Worm (Caenorhabditis elegans): Measurements from ENCODE around the gene srb-3.

DNA sequence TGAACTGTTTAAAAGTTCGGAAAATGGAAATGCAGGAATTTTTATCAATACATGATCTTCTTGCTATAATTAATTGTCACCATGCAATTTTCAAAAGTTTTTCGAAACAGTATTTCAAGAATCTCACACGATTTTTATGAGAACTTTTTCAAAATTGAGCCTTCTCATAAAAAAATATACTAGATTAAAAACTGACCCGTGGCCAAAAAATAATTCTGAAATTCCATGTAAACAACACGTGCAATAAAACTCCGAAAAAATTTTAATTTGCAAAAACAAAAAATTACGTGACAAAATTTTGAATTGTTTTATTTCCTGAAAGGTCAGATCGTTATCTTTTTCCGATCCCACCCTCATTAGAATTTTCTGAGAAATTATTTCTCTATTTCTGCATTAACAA is 28.9 kb upstream of the srb-3 start, which contains the start of gene C34F11.5:
- TF ChIP-seq him-1 (tag; optimal IDR thresholded peaks at IDR 0.05) (no peak), W03F9.2 (tag; optimal IDR thresholded peaks at IDR 0.05) (no peak), dao-5 (tag; optimal IDR thresholded peaks at IDR 0.05) (no peak)

Data from whole organism, L4/young adult.